Fruit fly (Drosophila melanogaster): ENCODE measurements around the gene dec.

Gene dec

DNA sequence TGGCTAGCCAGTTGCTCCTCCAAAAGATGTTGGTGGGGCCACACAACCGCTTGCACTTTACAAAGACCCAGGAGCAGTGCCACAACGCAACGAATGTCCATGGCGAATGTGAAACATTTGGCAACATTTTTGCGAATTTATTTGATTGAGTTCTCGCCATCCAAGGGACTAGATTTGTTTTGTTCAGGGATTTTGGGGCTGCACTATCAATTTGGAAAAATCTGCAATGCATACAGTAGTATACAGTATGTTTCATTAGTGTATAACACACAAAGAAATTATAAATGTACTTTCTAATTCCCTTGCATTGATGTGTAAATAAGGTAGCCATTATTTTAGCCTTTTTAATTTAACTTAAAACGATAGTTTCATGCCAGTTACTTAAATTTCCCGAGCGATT lies 5.7 kb upstream of the dec start, which contains the start of gene Ir7d:
Ir7d (minus strand) TSS at position 101 of the 400 bp plus-strand sequence.
- TF ChIP-seq CG6792 (GFP tag; optimal IDR thresholded peaks at IDR 0.05) (no peak), CG7368 (GFP tag; optimal IDR thresholded peaks at IDR 0.05) (no peak), CG11902 (GFP tag; optimal IDR thresholded peaks at IDR 0.05) (no peak), Met (GFP tag; optimal IDR thresholded peaks at IDR 0.05) (no peak), Hr38 (GFP tag; optimal IDR thresholded peaks at IDR 0.05) (no peak), CG11762 (GFP tag; optimal IDR thresholded peaks at IDR 0.05; ENCODE audit: insufficient read depth) (no peak), Sox15 (GFP tag; optimal IDR thresholded peaks at IDR 0.05) (no peak), CG6808 (GFP tag; optimal IDR thresholded peaks at IDR 0.05) (no peak), ss (GFP tag; optimal IDR thresholded peaks at IDR 0.05) (no peak), net (GFP tag; optimal IDR thresholded peaks at IDR 0.05) (no peak), dsx (GFP tag; optimal IDR thresholded peaks at IDR 0.05; ENCODE audit: poor library complexity, severe bottlenecking) (no peak), eg (GFP tag; IDR thresholded peaks at IDR 0.05) (no peak), Blimp-1 (GFP tag; optimal IDR thresholded peaks at IDR 0.05) (no peak), CG32006 (GFP tag; optimal IDR thresholded peaks at IDR 0.05) (no peak), fd85E (GFP tag; optimal IDR thresholded peaks at IDR 0.05) (no peak), vri (GFP tag; optimal IDR thresholded peaks at IDR 0.05) (no peak)

- no peak for TF ChIP-seq esn (GFP tag; optimal IDR thresholded peaks at IDR 0.05)
- no peak for TF ChIP-seq topi (GFP tag; optimal IDR thresholded peaks at IDR 0.05)
- no peak for TF ChIP-seq fd59A (GFP tag; optimal IDR thresholded peaks at IDR 0.05)
- no peak for TF ChIP-seq Blimp-1 (GFP tag; optimal IDR thresholded peaks at IDR 0.05)
- no peak for TF ChIP-seq CG8119 (GFP tag; IDR thresholded peaks at IDR 0.05)
- no peak for TF ChIP-seq Sox15 (GFP tag; optimal IDR thresholded peaks at IDR 0.05)
- TF ChIP-seq Ets21C (GFP tag; optimal IDR thresholded peaks at IDR 0.05) = no peak
- TF ChIP-seq achi (GFP tag; optimal IDR thresholded peaks at IDR 0.05) = no peak
- no peak for TF ChIP-seq CG7368 (GFP tag; optimal IDR thresholded peaks at IDR 0.05)
- TF ChIP-seq Hr38 (GFP tag; optimal IDR thresholded peaks at IDR 0.05) = no peak
- TF ChIP-seq dsx (GFP tag; optimal IDR thresholded peaks at IDR 0.05; ENCODE audit: poor library complexity, severe bottlenecking) = no peak
- TF ChIP-seq Met (GFP tag; optimal IDR thresholded peaks at IDR 0.05) = no peak
- TF ChIP-seq Hr39 (GFP tag; optimal IDR thresholded peaks at IDR 0.05) = no peak
- TF ChIP-seq CG1621 (tag; optimal IDR thresholded peaks at IDR 0.05) = no peak
Measured at dm6 chrX:7874094-7874493, 1.1 kb upstream of the dec start, which contains the start of gene Ir7c. Gene Ir7c, plus strand, starts transcription at chrX:7874394.

- TF ChIP-seq CG8119 (GFP tag; IDR thresholded peaks at IDR 0.05) = no peak
Measured at dm6 chrX:7866868-7867267, 6.2 kb downstream of the dec start, which contains the start of gene Ir7b. Gene Ir7b, minus strand, starts transcription at chrX:7866968.

DNA sequence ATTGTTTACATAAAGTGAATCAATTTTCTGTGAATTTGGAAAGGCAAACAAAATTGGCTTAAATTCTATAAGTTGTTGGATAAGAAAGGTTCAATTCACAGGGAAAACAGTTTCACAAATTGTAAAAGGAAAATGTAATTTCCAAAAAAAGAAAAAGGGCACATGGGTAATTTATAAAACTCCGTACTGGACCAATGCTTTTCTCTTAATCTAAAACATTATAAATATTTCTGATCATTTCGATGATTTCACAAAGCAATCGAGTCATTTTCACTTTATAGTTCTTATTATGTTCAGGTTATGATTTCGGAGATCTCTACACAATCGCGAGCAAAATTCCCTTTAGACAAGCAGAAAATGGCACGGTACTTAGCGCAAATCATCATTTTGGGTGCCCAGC lies 15.1 kb downstream of the dec start, which contains the start of gene CG1409:
CG1409 (plus strand) TSS at position 301 of the 400 bp plus-strand sequence.
- no peak for TF ChIP-seq vri (GFP tag; optimal IDR thresholded peaks at IDR 0.05)
- no peak for TF ChIP-seq CG6276 (GFP tag; optimal IDR thresholded peaks at IDR 0.05)
- no peak for TF ChIP-seq Lpt (GFP tag; optimal IDR thresholded peaks at IDR 0.05)
- no peak for TF ChIP-seq Hr38 (GFP tag; optimal IDR thresholded peaks at IDR 0.05)
- no peak for TF ChIP-seq Hr4 (GFP tag; optimal IDR thresholded peaks at IDR 0.05)
- no peak for TF ChIP-seq CG11294 (GFP tag; IDR thresholded peaks at IDR 0.05)
- no peak for TF ChIP-seq dsx (GFP tag; optimal IDR thresholded peaks at IDR 0.05; ENCODE audit: poor library complexity, severe bottlenecking)
- no peak for TF ChIP-seq CG6163 (GFP tag; IDR thresholded peaks at IDR 0.05)
- no peak for TF ChIP-seq ss (GFP tag; optimal IDR thresholded peaks at IDR 0.05)
- no peak for TF ChIP-seq cyc (GFP tag; optimal IDR thresholded peaks at IDR 0.05)
- no peak for TF ChIP-seq Met (GFP tag; optimal IDR thresholded peaks at IDR 0.05)
- TF ChIP-seq CG6854 (GFP tag; optimal IDR thresholded peaks at IDR 0.05) = no peak
- TF ChIP-seq Hr39 (GFP tag; optimal IDR thresholded peaks at IDR 0.05) = no peak
- TF ChIP-seq fkh (GFP tag; optimal IDR thresholded peaks at IDR 0.05) = no peak
- TF ChIP-seq CG4318 (GFP tag; optimal IDR thresholded peaks at IDR 0.05) = no peak
- no peak for TF ChIP-seq CG6792 (GFP tag; optimal IDR thresholded peaks at IDR 0.05)
- TF ChIP-seq CG10669 (GFP tag; optimal IDR thresholded peaks at IDR 0.05) = no peak
- TF ChIP-seq OdsH (GFP tag; optimal IDR thresholded peaks at IDR 0.05) = no peak
- TF ChIP-seq CG32006 (GFP tag; optimal IDR thresholded peaks at IDR 0.05) = no peak
- no peak for TF ChIP-seq CG9139 (GFP tag; optimal IDR thresholded peaks at IDR 0.05)

Data from whole organism, prepupa.